Fruit fly (Drosophila melanogaster) whole organism, embryonic: ENCODE results near the gene Prosalpha6T.

Source experiments
- Abd-B ChIP-seq: fragments of 200-800 bp; sonication (Bioruptor generic); optimal IDR thresholded peaks from 2 replicates; lab custom pipeline; 2018; ENCODE audit warnings: missing biosample characterization, mild to moderate bottlenecking, missing genetic modification characterization, moderate library complexity
- Antp ChIP-seq: fragments of 200-800 bp; sonication (Bioruptor generic); optimal IDR thresholded peaks from 3 replicates; lab custom pipeline; 2016; ENCODE audit warnings: missing biosample characterization, missing genetic modification characterization
- CG10565 ChIP-seq: fragments of 200-800 bp; sonication (Bioruptor generic); optimal IDR thresholded peaks from 3 replicates; lab custom pipeline; 2016; ENCODE audit warnings: missing biosample characterization, mild to moderate bottlenecking, missing genetic modification characterization
- CG10979 ChIP-seq: fragments of 200-800 bp; sonication (Bioruptor generic); optimal IDR thresholded peaks from 2 replicates; lab custom pipeline; 2018; ENCODE audit warnings: missing biosample characterization, mild to moderate bottlenecking, missing genetic modification characterization, moderate library complexity
- CG11093 ChIP-seq: fragments of 200-800 bp; sonication (Bioruptor generic); IDR thresholded peaks from 3 replicates; pipeline ENCODE4 v1.3.6; 2022; ENCODE audit warnings: missing biosample characterization, missing genetic modification characterization
- CG12659 ChIP-seq: fragments of 200-800 bp; sonication (Bioruptor generic); optimal IDR thresholded peaks from 3 replicates; lab custom pipeline; 2017; ENCODE audit warnings: mild to moderate bottlenecking, missing biosample characterization, missing genetic modification reagents, missing genetic modification characterization
- CG13287 ChIP-seq: fragments of 200-800 bp; sonication (Bioruptor generic); IDR thresholded peaks from 2 replicates; pipeline ENCODE4 v1.3.6; 2022; ENCODE audit warnings: missing biosample characterization, missing genetic modification characterization; ENCODE audit not compliant: partially characterized antibody
- CG13894 ChIP-seq: fragments of 200-800 bp; sonication (Bioruptor generic); optimal IDR thresholded peaks from 3 replicates; lab custom pipeline; 2018; ENCODE audit warnings: missing biosample characterization, mild to moderate bottlenecking, missing genetic modification characterization, moderate library complexity
- CG15601 ChIP-seq: fragments of 200-800 bp; sonication (Bioruptor generic); optimal IDR thresholded peaks from 3 replicates; lab custom pipeline; 2019; ENCODE audit warnings: missing biosample characterization, mild to moderate bottlenecking, missing genetic modification characterization, moderate library complexity
- CG1603 ChIP-seq: fragments of 200-800 bp; sonication (Bioruptor generic); optimal IDR thresholded peaks from 2 replicates; lab custom pipeline; 2019; ENCODE audit warnings: missing biosample characterization, mild to moderate bottlenecking, missing genetic modification characterization, moderate library complexity
- CG16813 ChIP-seq: fragments of 200-800 bp; sonication (Bioruptor generic); IDR thresholded peaks from 3 replicates; pipeline ENCODE4 v1.3.6; 2022; ENCODE audit warnings: missing biosample characterization, missing genetic modification characterization; ENCODE audit not compliant: partially characterized antibody
- CG17802 ChIP-seq: fragments of 200-800 bp; sonication (Bioruptor generic); optimal IDR thresholded peaks from 2 replicates; lab custom pipeline; 2018; ENCODE audit warnings: missing biosample characterization, mild to moderate bottlenecking, missing genetic modification characterization, moderate library complexity
- CG2202 ChIP-seq: fragments of 200-800 bp; sonication (Bioruptor generic); optimal IDR thresholded peaks from 2 replicates; lab custom pipeline; 2018; ENCODE audit warnings: missing biosample characterization, mild to moderate bottlenecking, missing genetic modification characterization
- CG31224 ChIP-seq: fragments of 200-800 bp; sonication (Bioruptor generic); IDR thresholded peaks from 2 replicates; pipeline ENCODE4 v1.3.6; 2022; ENCODE audit warnings: missing biosample characterization, missing genetic modification characterization
- CG3407 ChIP-seq: fragments of 200-800 bp; sonication (Bioruptor generic); optimal IDR thresholded peaks from 2 replicates; lab custom pipeline; 2018; ENCODE audit warnings: missing biosample characterization, mild to moderate bottlenecking, missing genetic modification characterization
- CG4360 ChIP-seq: fragments of 200-800 bp; sonication (Bioruptor generic); IDR thresholded peaks from 2 replicates; pipeline ENCODE4 v1.3.6; 2022; ENCODE audit warnings: missing biosample characterization, missing genetic modification characterization
- CG43689 ChIP-seq: fragments of 200-800 bp; sonication (Bioruptor generic); IDR thresholded peaks from 2 replicates; pipeline ENCODE4 v1.3.6; 2022; ENCODE audit warnings: missing biosample characterization, missing genetic modification characterization
- CG4617 ChIP-seq: fragments of 200-800 bp; sonication (Bioruptor generic); optimal IDR thresholded peaks from 3 replicates; lab custom pipeline; 2016; ENCODE audit warnings: missing biosample characterization, missing genetic modification characterization, borderline replicate concordance
- CG4854 ChIP-seq: fragments of 200-800 bp; sonication (Bioruptor generic); optimal IDR thresholded peaks from 2 replicates; lab custom pipeline; 2016; ENCODE audit warnings: missing biosample characterization, missing genetic modification characterization, inconsistent platforms
- CG6254 ChIP-seq: fragments of 200-800 bp; sonication (Bioruptor generic); optimal IDR thresholded peaks from 3 replicates; lab custom pipeline; 2017; ENCODE audit warnings: mild to moderate bottlenecking, missing biosample characterization, missing genetic modification reagents, missing genetic modification characterization
- Dbx ChIP-seq: fragments of 200-800 bp; sonication (Bioruptor generic); IDR thresholded peaks from 3 replicates; pipeline ENCODE4 v1.3.6; 2022; ENCODE audit warnings: missing biosample characterization, missing genetic modification characterization
- HLH3B ChIP-seq: fragments of 200-800 bp; sonication (Bioruptor generic); IDR thresholded peaks from 2 replicates; pipeline ENCODE4 v1.3.6; 2022; ENCODE audit warnings: missing biosample characterization, missing genetic modification characterization
- Lim3 ChIP-seq: fragments of 200-800 bp; sonication (Bioruptor generic); IDR thresholded peaks from 2 replicates; pipeline ENCODE4 v1.3.6; 2022; ENCODE audit warnings: missing biosample characterization, missing genetic modification characterization
- Max ChIP-seq: fragments of 200-800 bp; sonication (Bioruptor generic); optimal IDR thresholded peaks from 2 replicates; lab custom pipeline; 2016; ENCODE audit warnings: missing biosample characterization, mild to moderate bottlenecking, missing genetic modification characterization
- Med ChIP-seq: fragments of 200-800 bp; sonication (Bioruptor generic); peaks from one replicate; lab custom pipeline; 2016; ENCODE audit warnings: missing biosample characterization, missing genetic modification characterization, mild to moderate bottlenecking, inconsistent platforms, moderate library complexity
- Six4 ChIP-seq: fragments of 200-800 bp; sonication (Bioruptor generic); optimal IDR thresholded peaks from 2 replicates; lab custom pipeline; 2016; ENCODE audit warnings: missing biosample characterization, missing genetic modification characterization
- Spps ChIP-seq: fragments of 200-800 bp; sonication (Bioruptor generic); optimal IDR thresholded peaks from 2 replicates; lab custom pipeline; 2018; ENCODE audit warnings: missing biosample characterization, mild to moderate bottlenecking, missing genetic modification characterization
- Sry-β ChIP-seq: fragments of 200-800 bp; sonication (Bioruptor generic); optimal IDR thresholded peaks from 2 replicates; lab custom pipeline; 2018; ENCODE audit warnings: missing biosample characterization, mild to moderate bottlenecking, missing genetic modification characterization, moderate library complexity
- Xrp1 ChIP-seq: fragments of 200-800 bp; sonication (Bioruptor generic); IDR thresholded peaks from 2 replicates; pipeline ENCODE4 v1.3.6; 2022; ENCODE audit warnings: missing biosample characterization, missing genetic modification characterization
- YL-1 ChIP-seq: fragments of 200-800 bp; sonication (Bioruptor generic); optimal IDR thresholded peaks from 3 replicates; lab custom pipeline; 2017; ENCODE audit warnings: missing biosample characterization, mild to moderate bottlenecking, missing genetic modification characterization
- ash1 ChIP-seq: fragments of 200-800 bp; sonication (Bioruptor generic); optimal IDR thresholded peaks from 2 replicates; lab custom pipeline; 2018; ENCODE audit warnings: missing biosample characterization, mild to moderate bottlenecking, missing genetic modification characterization
- ci ChIP-seq: fragments of 200-800 bp; sonication (Bioruptor generic); IDR thresholded peaks from 3 replicates; pipeline ENCODE4 v1.3.6; 2022; ENCODE audit warnings: missing biosample characterization, missing genetic modification characterization
- da ChIP-seq: fragments of 200-800 bp; sonication (Bioruptor generic); optimal IDR thresholded peaks from 2 replicates; lab custom pipeline; 2016; ENCODE audit warnings: missing biosample characterization, missing genetic modification characterization
- disco-r ChIP-seq: fragments of 200-800 bp; sonication (Bioruptor generic); optimal IDR thresholded peaks from 2 replicates; lab custom pipeline; 2016; ENCODE audit warnings: missing biosample characterization, missing genetic modification characterization
- fd96Cb ChIP-seq: fragments of 200-800 bp; sonication (Bioruptor generic); optimal IDR thresholded peaks from 2 replicates; lab custom pipeline; 2018; ENCODE audit warnings: missing biosample characterization, mild to moderate bottlenecking, missing genetic modification characterization, moderate library complexity
- gem ChIP-seq: fragments of 200-800 bp; sonication (Bioruptor generic); optimal IDR thresholded peaks from 2 replicates; lab custom pipeline; 2019; ENCODE audit warnings: missing biosample characterization, mild to moderate bottlenecking, missing genetic modification characterization, moderate library complexity
- gfzf ChIP-seq: fragments of 200-800 bp; sonication (Bioruptor generic); optimal IDR thresholded peaks from 2 replicates; lab custom pipeline; 2016; ENCODE audit warnings: missing biosample characterization, mild to moderate bottlenecking, missing genetic modification characterization, moderate library complexity
- ind ChIP-seq: fragments of 200-800 bp; sonication (Bioruptor generic); optimal IDR thresholded peaks from 3 replicates; lab custom pipeline; 2016; ENCODE audit warnings: missing biosample characterization, missing genetic modification characterization
- ken ChIP-seq: fragments of 200-800 bp; sonication (Bioruptor generic); IDR thresholded peaks from 3 replicates; pipeline ENCODE4 v1.3.6; 2022; ENCODE audit warnings: missing biosample characterization, missing genetic modification characterization
- knrl ChIP-seq: fragments of 200-800 bp; sonication (Bioruptor generic); IDR thresholded peaks from 3 replicates; pipeline ENCODE4 v1.3.6; 2022; ENCODE audit warnings: missing biosample characterization, missing genetic modification characterization; ENCODE audit not compliant: partially characterized antibody
- org-1 ChIP-seq: fragments of 200-800 bp; sonication (Bioruptor generic); optimal IDR thresholded peaks from 2 replicates; lab custom pipeline; 2017; ENCODE audit warnings: missing biosample characterization, missing genetic modification characterization
- pho ChIP-seq: fragments of 200-800 bp; sonication (Bioruptor generic); optimal IDR thresholded peaks from 2 replicates; lab custom pipeline; 2016; ENCODE audit warnings: missing biosample characterization, missing genetic modification characterization
- prd ChIP-seq, 3 experiments: fragments of >200 bp in 2 of 3; fragments of 200-800 bp in 1 of 3; sonication (Bioruptor generic) in 1 of 3; optimal IDR thresholded peaks in 2 of 3; IDR thresholded peaks in 1 of 3; 2 replicates in 2 of 3; 3 replicates in 1 of 3; pipeline versions ENCODE4 v1.3.6 to Lab custom; 2017 to 2022; ENCODE audit warnings: missing biosample characterization in 1 of 3, missing genetic modification characterization in 1 of 3
- ranshi ChIP-seq: fragments of 200-800 bp; sonication (Bioruptor generic); IDR thresholded peaks from 2 replicates; pipeline ENCODE4 v1.3.6; 2022; ENCODE audit warnings: missing biosample characterization, missing genetic modification characterization
- repo ChIP-seq: fragments of 200-800 bp; sonication (Bioruptor generic); optimal IDR thresholded peaks from 2 replicates; lab custom pipeline; 2016; ENCODE audit warnings: missing biosample characterization, missing genetic modification characterization
- slbo ChIP-seq: fragments of 200-800 bp; sonication (Bioruptor generic); IDR thresholded peaks from 2 replicates; pipeline ENCODE4 v1.3.6; 2022; ENCODE audit warnings: missing biosample characterization, missing genetic modification characterization
- sna ChIP-seq: fragments of 200-800 bp; sonication (Bioruptor generic); IDR thresholded peaks from 2 replicates; pipeline ENCODE4 v1.3.6; 2022; ENCODE audit warnings: missing biosample characterization, missing genetic modification characterization; ENCODE audit not compliant: partially characterized antibody
- tap ChIP-seq: fragments of 200-800 bp; optimal IDR thresholded peaks from 3 replicates; lab custom pipeline; 2019; ENCODE audit warnings: missing biosample characterization, mild to moderate bottlenecking, missing genetic modification characterization, moderate library complexity
- tx ChIP-seq: fragments of 200-800 bp; sonication (Bioruptor generic); optimal IDR thresholded peaks from 2 replicates; lab custom pipeline; 2016; ENCODE audit warnings: missing biosample characterization, missing genetic modification characterization
- zen ChIP-seq: fragments of 200-800 bp; sonication (Bioruptor generic); optimal IDR thresholded peaks from 3 replicates; lab custom pipeline; 2018; ENCODE audit warnings: missing biosample characterization, mild to moderate bottlenecking, missing genetic modification characterization, moderate library complexity

Gene Prosalpha6T

DNA sequence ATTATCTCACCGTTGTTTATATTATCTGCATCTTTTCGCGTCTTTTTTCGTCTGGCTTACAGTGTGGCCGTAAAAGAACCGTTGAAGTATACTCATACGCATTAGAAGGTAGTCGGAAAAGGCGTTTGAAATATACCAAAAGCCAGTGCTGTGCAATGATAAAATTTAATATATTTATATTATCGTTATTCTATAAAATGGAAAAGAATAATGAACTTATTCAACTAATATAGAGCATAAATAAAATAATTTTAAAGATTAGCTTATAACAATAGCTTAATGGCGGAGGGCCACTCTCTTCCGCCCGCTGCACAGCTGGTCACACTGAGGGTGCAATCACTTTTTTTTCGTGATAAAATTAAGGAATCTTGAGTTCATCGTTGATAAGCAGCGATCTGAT, 39.9 kb upstream of the Prosalpha6T start, which contains the start of the genes CG16974 and Edem2 (continued):
- peak; percentile 83 for TF ChIP-seq ind (GFP tag; lab: Kevin White, UChicago)
- TF ChIP-seq prd (optimal IDR thresholded peaks at IDR 0.05; lab: Kevin White, UChicago) = no peak
- TF ChIP-seq prd (GFP tag; IDR thresholded peaks at IDR 0.05; lab: Robert Waterston, UW) = peak; percentile 90
- no peak for TF ChIP-seq Lim3 (GFP tag; lab: Robert Waterston, UW)
- peak; percentile 79 for TF ChIP-seq ken (GFP tag; lab: Robert Waterston, UW)
- no peak for TF ChIP-seq CG16813 (GFP tag; lab: Robert Waterston, UW)
- TF ChIP-seq Med (GFP tag; lab: Kevin White, UChicago) = peak; percentile 89
- no peak for TF ChIP-seq Antp (GFP tag; lab: Kevin White, UChicago)
- TF ChIP-seq HLH3B (GFP tag; lab: Robert Waterston, UW) = peak; percentile 76
- peak; percentile 6 for TF ChIP-seq Sry-β (GFP tag; lab: Kevin White, UChicago)
- TF ChIP-seq tap (tag; lab: Kevin White, UChicago) = no peak
- TF ChIP-seq CG31224 (GFP tag; lab: Robert Waterston, UW) = peak; percentile 72
- peak; percentile 89 for TF ChIP-seq slbo
- TF ChIP-seq CG4360 (GFP tag; lab: Robert Waterston, UW) = no peak
- TF ChIP-seq knrl = peak; percentile 48
- no peak for TF ChIP-seq repo
- TF ChIP-seq CG12659 (GFP tag; lab: Kevin White, UChicago) = peak; percentile 90
- no peak for TF ChIP-seq CG3407 (GFP tag; lab: Kevin White, UChicago)
- TF ChIP-seq org-1 (GFP tag; lab: Kevin White, UChicago) = no peak
- no peak for TF ChIP-seq disco-r (GFP tag; lab: Kevin White, UChicago)
- peak; percentile 64 for TF ChIP-seq Six4 (GFP tag; lab: Kevin White, UChicago)
- TF ChIP-seq pho = peak; percentile 41
- peak; percentile 85 for TF ChIP-seq zen (tag; lab: Kevin White, UChicago)
- TF ChIP-seq da (GFP tag; lab: Kevin White, UChicago) = no peak
- peak; percentile 73; the same call in 1 of the 2 replicates for TF ChIP-seq ranshi (GFP tag; lab: Robert Waterston, UW)
- peak; percentile 60 for TF ChIP-seq CG10979 (tag; lab: Kevin White, UChicago)
- peak; percentile 80 for TF ChIP-seq YL-1
- TF ChIP-seq Dbx (GFP tag; lab: Robert Waterston, UW) = peak; percentile 59; the same call in 2 of the 3 replicates
- TF ChIP-seq CG17802 (tag; lab: Kevin White, UChicago) = peak; percentile 20
- peak; percentile 50 for TF ChIP-seq Spps (tag; lab: Kevin White, UChicago)
- TF ChIP-seq CG13894 (tag; lab: Kevin White, UChicago) = no peak
- TF ChIP-seq CG13287 = peak; percentile 34; the same call in 1 of the 2 replicates
- peak; percentile 57 for TF ChIP-seq fd96Cb (tag; lab: Kevin White, UChicago)
- TF ChIP-seq CG1603 = no peak
- TF ChIP-seq tx (GFP tag; lab: Kevin White, UChicago) = no peak
- TF ChIP-seq gfzf (GFP tag; lab: Kevin White, UChicago) = peak; percentile 73
- peak; percentile 90 for TF ChIP-seq CG4617 (GFP tag; lab: Kevin White, UChicago)
- TF ChIP-seq CG6254 (GFP tag; lab: Kevin White, UChicago) = no peak
- TF ChIP-seq ash1 (GFP tag; lab: Kevin White, UChicago) = no peak
- TF ChIP-seq gem (tag; lab: Kevin White, UChicago) = no peak
- TF ChIP-seq CG43689 (GFP tag; lab: Robert Waterston, UW) = no peak
- TF ChIP-seq CG11093 = peak; percentile 65; the same call in 2 of the 3 replicates
- TF ChIP-seq CG10565 (GFP tag; lab: Kevin White, UChicago) = no peak
- no peak for TF ChIP-seq Abd-B (GFP tag; lab: Kevin White, UChicago)
- peak; percentile 6 for TF ChIP-seq CG4854
- TF ChIP-seq CG2202 (tag; lab: Kevin White, UChicago) = peak; percentile 42
- TF ChIP-seq CG15601 (tag; lab: Kevin White, UChicago) = no peak
- TF ChIP-seq Xrp1 (GFP tag; lab: Robert Waterston, UW) = peak; percentile 85
- TF ChIP-seq ci (GFP tag; lab: Robert Waterston, UW) = peak; percentile 80
- TF ChIP-seq Max (GFP tag; lab: Kevin White, UChicago) = peak; percentile 60
- no peak for TF ChIP-seq sna (GFP tag; lab: Robert Waterston, UW)
